Worm (Caenorhabditis elegans): ENCODE measurements around the gene abf-4.

- no peak for TF ChIP-seq ztf-26 (tag; optimal IDR thresholded peaks at IDR 0.05)
- TF ChIP-seq akir-1 (GFP tag; optimal IDR thresholded peaks at IDR 0.05) = no peak
- TF ChIP-seq ztf-3 (GFP tag; optimal IDR thresholded peaks at IDR 0.05) = no peak
- no peak for TF ChIP-seq efl-1 (GFP tag; optimal IDR thresholded peaks at IDR 0.05)
- no peak for TF ChIP-seq sea-2 (GFP tag; IDR thresholded peaks at IDR 0.05)
Measured at ce11 chrV:20518927-20519326, 39.2 kb downstream of the abf-4 start, which contains the start of gene Y38H6C.25.

Measured in whole organism, young adult.